Fruit fly (Drosophila melanogaster): ENCODE data around the gene CG31275.

DNA sequence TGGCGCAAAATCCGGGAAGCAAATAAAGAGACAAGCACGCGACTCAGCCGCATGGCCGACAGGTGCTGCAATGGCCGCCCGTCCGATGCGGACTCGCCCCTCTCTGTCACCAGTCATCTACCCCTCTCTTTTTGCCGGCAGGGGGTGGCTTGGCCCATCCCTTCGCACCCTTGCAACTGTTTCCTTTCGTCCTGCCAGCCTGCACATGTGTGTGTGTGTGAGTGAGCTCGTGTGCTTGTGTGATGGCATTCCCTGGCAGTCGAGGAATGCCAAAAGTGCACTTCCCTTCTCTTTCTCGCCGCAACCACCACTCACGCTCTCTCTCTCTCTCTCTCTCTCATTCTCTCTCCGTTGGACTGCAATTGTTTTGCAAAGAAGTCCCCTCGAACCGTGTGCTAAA is 35.5 kb downstream of the CG31275 start:
- TF ChIP-seq CG8478 (optimal IDR thresholded peaks at IDR 0.05), result no peak
- TF ChIP-seq CTCF (optimal IDR thresholded peaks at IDR 0.05), result no peak
